Worm (Caenorhabditis elegans) whole organism, L4 larva: ENCODE data around the gene lin-31.

ENCODE experiments used
- F49E8.2 ChIP-seq: sonication (generic microtip); optimal IDR thresholded peaks from 2 replicates; lab custom pipeline; 2016; ENCODE audit warnings: missing compliant biosample characterization, mild to moderate bottlenecking, missing genetic modification characterization, borderline replicate concordance
- T26A8.4 ChIP-seq: fragments of 200-800 bp; sonication (Bioruptor generic); IDR thresholded peaks from 2 replicates; pipeline ENCODE4 v1.3.6; 2022; ENCODE audit warnings: missing genetic modification characterization, missing compliant biosample characterization
- Y105C5A.15 ChIP-seq: fragments of 200-800 bp; sonication (Bioruptor generic); IDR thresholded peaks from 2 replicates; pipeline ENCODE4 v1.3.6; 2022; ENCODE audit warnings: missing genetic modification characterization, missing compliant biosample characterization
- Y48G9A.11 ChIP-seq: fragments of 200-800 bp; sonication (Bioruptor generic); IDR thresholded peaks from 2 replicates; pipeline ENCODE4 v1.3.6; 2022; ENCODE audit warnings: missing genetic modification reagents, missing genetic modification characterization, missing compliant biosample characterization
- Y75B8A.6 ChIP-seq: fragments of 200-800 bp; sonication (Bioruptor generic); IDR thresholded peaks from 2 replicates; pipeline ENCODE4 v1.3.6; 2022; ENCODE audit warnings: missing genetic modification reagents, missing genetic modification characterization, missing compliant biosample characterization
- aha-1 ChIP-seq: fragments of 150-350 bp; peaks from one replicate; lab custom pipeline; 2014; ENCODE audit warnings: missing biosample characterization, missing genetic modification characterization
- aly-2 ChIP-seq: sonication (generic microtip); optimal IDR thresholded peaks from 2 replicates; lab custom pipeline; 2018; ENCODE audit warnings: missing biosample characterization, missing genetic modification characterization
- ama-1 ChIP-seq: fragments of 150-350 bp; optimal IDR thresholded peaks from 2 replicates; lab custom pipeline; 2014; ENCODE audit warnings: inconsistent platforms, mixed read lengths
- arid-1 ChIP-seq: fragments of 200-800 bp; sonication (Bioruptor generic); conservative IDR thresholded peaks from 2 replicates; pipeline ENCODE4 v1.3.6; 2022; ENCODE audit warnings: missing genetic modification reagents, missing genetic modification characterization, missing compliant biosample characterization
- ceh-32 ChIP-seq: sonication (generic microtip); optimal IDR thresholded peaks from 2 replicates; lab custom pipeline; 2016; ENCODE audit warnings: mild to moderate bottlenecking, missing genetic modification characterization, missing compliant biosample characterization; ENCODE audit not compliant: poor library complexity
- cey-2 ChIP-seq: sonication (generic microtip); optimal IDR thresholded peaks from 3 replicates; lab custom pipeline; 2017; ENCODE audit warnings: missing genetic modification characterization, mild to moderate bottlenecking, missing compliant biosample characterization, antibody characterized with exemption, borderline replicate concordance; ENCODE audit not compliant: insufficient read depth
- ctbp-1 ChIP-seq: fragments of 200-800 bp; sonication (Bioruptor generic); IDR thresholded peaks from 2 replicates; pipeline ENCODE4 v1.3.6; 2022; ENCODE audit warnings: missing genetic modification reagents, missing genetic modification characterization, missing compliant biosample characterization
- daf-12 ChIP-seq: fragments of 150-350 bp; optimal IDR thresholded peaks from 2 replicates; lab custom pipeline; 2014; ENCODE audit warnings: missing biosample characterization, missing genetic modification reagents, missing genetic modification characterization
- daf-16 ChIP-seq, 3 experiments: sonication (generic microtip); optimal IDR thresholded peaks; 2 replicates each; lab custom pipeline; 2016 to 2017; ENCODE audit warnings: missing genetic modification characterization in 3 of 3, missing genetic modification reagents in 3 of 3, mild to moderate bottlenecking in 2 of 3, missing compliant biosample characterization in 2 of 3, missing biosample characterization in 1 of 3, moderate library complexity in 1 of 3
- daf-8 ChIP-seq: fragments of 200-800 bp; sonication (Bioruptor generic); IDR thresholded peaks from 2 replicates; pipeline ENCODE4 v1.3.6; 2022; ENCODE audit warnings: missing genetic modification characterization, missing compliant biosample characterization
- dmd-6 ChIP-seq: fragments of 200-800 bp; sonication (Bioruptor generic); IDR thresholded peaks from 2 replicates; pipeline ENCODE4 v1.3.6; 2022; ENCODE audit warnings: missing genetic modification reagents, missing genetic modification characterization, missing compliant biosample characterization
- dve-1 ChIP-seq: sonication (generic microtip); optimal IDR thresholded peaks from 2 replicates; lab custom pipeline; 2017; ENCODE audit warnings: antibody characterized with exemption, mild to moderate bottlenecking, missing genetic modification characterization, missing compliant biosample characterization; ENCODE audit not compliant: insufficient read depth
- fkh-10 ChIP-seq: fragments of 150-350 bp; optimal IDR thresholded peaks from 2 replicates; lab custom pipeline; 2014; ENCODE audit warnings: missing biosample characterization, missing genetic modification reagents, missing genetic modification characterization
- fos-1 ChIP-seq: fragments of 150-350 bp; optimal IDR thresholded peaks from 2 replicates; lab custom pipeline; 2014; ENCODE audit warnings: missing biosample characterization, missing genetic modification characterization
- hif-1 ChIP-seq, 2 experiments: sonication (generic microtip); optimal IDR thresholded peaks; 2 replicates each; lab custom pipeline; 2016 to 2017; ENCODE audit warnings: missing compliant biosample characterization in 2 of 2, missing genetic modification characterization in 2 of 2, missing genetic modification reagents in 2 of 2, missing genotype in 2 of 2, mild to moderate bottlenecking in 1 of 2
- hlh-11 ChIP-seq: fragments of 200-800 bp; sonication (Bioruptor generic); optimal IDR thresholded peaks from 2 replicates; lab custom pipeline; 2018; ENCODE audit warnings: mild to moderate bottlenecking, missing genetic modification characterization, missing compliant biosample characterization
- hlh-30 ChIP-seq: sonication (generic microtip); optimal IDR thresholded peaks from 2 replicates; lab custom pipeline; 2017; ENCODE audit warnings: antibody characterized with exemption, mild to moderate bottlenecking, missing genetic modification characterization, missing compliant biosample characterization; ENCODE audit not compliant: insufficient read depth
- hmg-1.1 ChIP-seq: fragments of 200-800 bp; sonication (Bioruptor generic); IDR thresholded peaks from 2 replicates; pipeline ENCODE4 v1.3.6; 2022; ENCODE audit warnings: missing genetic modification reagents, missing genetic modification characterization, missing compliant biosample characterization
- lin-13 ChIP-seq: fragments of 150-350 bp; optimal IDR thresholded peaks from 2 replicates; lab custom pipeline; 2014; ENCODE audit warnings: missing biosample characterization, missing genetic modification reagents, missing genetic modification characterization
- lsy-2 ChIP-seq, 2 experiments: fragments of 150-350 bp in 1 of 2; sonication (generic microtip) in 1 of 2; optimal IDR thresholded peaks; 2 replicates each; lab custom pipeline; 2014 to 2017; ENCODE audit warnings: missing biosample characterization in 2 of 2, missing genetic modification characterization in 2 of 2
- madf-9 ChIP-seq: fragments of 200-800 bp; sonication (Bioruptor generic); conservative IDR thresholded peaks from 2 replicates; pipeline ENCODE4 v1.3.6; 2022; ENCODE audit warnings: missing genetic modification reagents, missing genetic modification characterization, missing compliant biosample characterization
- mdl-1 ChIP-seq, 2 experiments: fragments of 150-350 bp in 1 of 2; sonication (generic microtip) in 1 of 2; optimal IDR thresholded peaks; 2 replicates each; lab custom pipeline; 2014 to 2017; ENCODE audit warnings: missing biosample characterization in 2 of 2, missing genetic modification characterization in 2 of 2
- mep-1 ChIP-seq: fragments of 150-350 bp; sonication (generic microtip); optimal IDR thresholded peaks from 3 replicates; lab custom pipeline; 2014; ENCODE audit warnings: missing biosample characterization, missing genetic modification characterization
- mxl-3 ChIP-seq: fragments of 200-800 bp; sonication (Bioruptor generic); optimal IDR thresholded peaks from 2 replicates; lab custom pipeline; 2018; ENCODE audit warnings: mild to moderate bottlenecking, missing genetic modification characterization, missing compliant biosample characterization
- nhr-11 ChIP-seq: fragments of 150-350 bp; optimal IDR thresholded peaks from 2 replicates; lab custom pipeline; 2014; ENCODE audit warnings: missing biosample characterization, missing genetic modification characterization
- nhr-25 ChIP-seq: sonication (generic microtip); optimal IDR thresholded peaks from 2 replicates; lab custom pipeline; 2017; ENCODE audit warnings: missing genetic modification characterization, mild to moderate bottlenecking, missing compliant biosample characterization, antibody characterized with exemption, moderate library complexity, borderline replicate concordance; ENCODE audit not compliant: insufficient read depth
- nhr-28 ChIP-seq: fragments of 150-350 bp; optimal IDR thresholded peaks from 2 replicates; lab custom pipeline; 2014; ENCODE audit warnings: missing biosample characterization, missing genetic modification characterization
- nhr-48 ChIP-seq: sonication (generic microtip); optimal IDR thresholded peaks from 2 replicates; lab custom pipeline; 2016; ENCODE audit warnings: mild to moderate bottlenecking, missing genetic modification characterization, missing compliant biosample characterization
- nhr-6 ChIP-seq: fragments of 150-350 bp; optimal IDR thresholded peaks from 2 replicates; lab custom pipeline; 2014; ENCODE audit warnings: missing biosample characterization, missing genetic modification characterization
- nhr-76 ChIP-seq: fragments of 150-350 bp; optimal IDR thresholded peaks from 2 replicates; lab custom pipeline; 2014; ENCODE audit warnings: missing biosample characterization, missing genetic modification characterization
- nhr-77 ChIP-seq: fragments of 150-350 bp; optimal IDR thresholded peaks from 2 replicates; lab custom pipeline; 2014; ENCODE audit warnings: missing biosample characterization, missing genetic modification characterization
- pqm-1 ChIP-seq: sonication (generic microtip); optimal IDR thresholded peaks from 2 replicates; lab custom pipeline; 2017; ENCODE audit warnings: missing biosample characterization, missing genetic modification characterization
- spr-3 ChIP-seq: fragments of 200-800 bp; sonication (Bioruptor generic); optimal IDR thresholded peaks from 2 replicates; lab custom pipeline; 2018; ENCODE audit warnings: mild to moderate bottlenecking, missing genetic modification characterization, missing compliant biosample characterization
- tra-1 ChIP-seq: fragments of 200-800 bp; sonication (Bioruptor generic); IDR thresholded peaks from 2 replicates; pipeline ENCODE4 v1.3.6; 2022; ENCODE audit warnings: missing genetic modification reagents, missing genetic modification characterization, missing compliant biosample characterization
- unc-39 ChIP-seq: sonication (generic microtip); optimal IDR thresholded peaks from 2 replicates; lab custom pipeline; 2017; ENCODE audit warnings: missing biosample characterization, missing genetic modification characterization
- vab-7 ChIP-seq: fragments of 200-800 bp; sonication (Bioruptor generic); IDR thresholded peaks from 2 replicates; pipeline ENCODE4 v1.3.6; 2022; ENCODE audit warnings: missing genetic modification reagents, missing genetic modification characterization, missing compliant biosample characterization
- zfp-2 ChIP-seq: sonication (generic microtip); optimal IDR thresholded peaks from 2 replicates; lab custom pipeline; 2016; ENCODE audit warnings: mild to moderate bottlenecking, missing genetic modification characterization, missing compliant biosample characterization
- zfp-3 ChIP-seq: fragments of 200-800 bp; sonication (Bioruptor generic); conservative IDR thresholded peaks from 2 replicates; pipeline ENCODE4 v1.3.6; 2022; ENCODE audit warnings: missing genetic modification reagents, missing genetic modification characterization, missing compliant biosample characterization
- ztf-11 ChIP-seq: fragments of 150-350 bp; optimal IDR thresholded peaks from 2 replicates; lab custom pipeline; 2014; ENCODE audit warnings: missing biosample characterization, missing genetic modification characterization

Gene lin-31

ce11 chrII:3948507-3948906, 33.8 kb upstream of the lin-31 start:
- TF ChIP-seq aha-1 (peak; percentile 9), mep-1 (tag; lab: Kevin White, UChicago) (no peak), arid-1 (GFP tag; lab: Robert Waterston, UW) (no peak)

DNA sequence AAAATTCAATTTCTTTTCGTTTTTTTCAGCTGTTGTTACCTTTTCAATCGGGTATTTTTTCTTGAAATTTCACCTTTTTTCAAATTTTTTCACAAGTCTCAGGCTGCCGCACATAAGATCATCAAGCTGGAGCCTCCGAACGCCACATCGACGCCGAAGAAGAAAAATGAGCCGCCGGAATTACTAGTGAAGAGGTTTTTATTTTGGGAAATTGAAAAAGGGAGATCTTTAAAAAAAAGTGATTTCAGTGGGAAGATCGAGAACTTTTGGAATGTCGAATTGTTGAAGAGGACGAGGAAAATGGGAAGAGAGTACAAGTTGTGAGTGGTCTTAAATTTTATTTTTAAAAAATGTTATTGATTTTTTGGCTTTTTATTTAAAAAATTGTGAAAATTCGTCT, 32.3 kb upstream of the lin-31 start, which contains the start of gene sea-2:
TSS of gene sea-2 (plus strand) at position 301 of the 400 bp plus-strand sequence.
- TF ChIP-seq lsy-2 (tag; optimal IDR thresholded peaks at IDR 0.05; lab: Kevin White, UChicago) (no peak), aha-1 (peak; percentile 23)

DNA sequence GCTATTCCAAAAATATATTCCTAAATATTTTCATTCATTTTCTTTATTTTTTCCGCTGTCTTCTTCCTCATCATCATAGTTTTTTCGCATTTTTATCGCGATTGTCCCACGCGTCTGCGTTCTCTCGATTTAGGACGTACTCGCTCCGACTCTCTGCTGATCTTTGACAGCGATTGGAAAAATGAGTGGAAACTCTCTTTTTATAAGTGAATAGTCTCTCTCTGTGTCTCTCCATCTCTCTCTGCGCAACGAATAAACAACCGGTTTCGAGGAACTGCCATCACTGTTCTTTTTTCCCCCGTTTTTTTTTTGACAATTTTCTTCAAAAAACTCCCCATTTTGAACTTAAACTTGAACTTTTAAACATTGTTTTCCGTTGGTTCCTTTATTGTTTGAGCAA, 31.0 kb upstream of the lin-31 start:
- TF ChIP-seq nhr-28 (tag; lab: Kevin White, UChicago) (peak; percentile 64), mdl-1 (tag; optimal IDR thresholded peaks at IDR 0.05; lab: Kevin White, UChicago) (peak in 1 of 2 experiments; percentile 20), Y75B8A.6 (GFP tag; lab: Robert Waterston, UW) (no peak), madf-9 (0 out of 2 replicates have a peak, but pooled peaks have one; percentile 2), nhr-48 (peak; percentile 60), lsy-2 (tag; optimal IDR thresholded peaks at IDR 0.05; lab: Kevin White, UChicago) (peak in 1 of 2 experiments; percentile 41), tra-1 (GFP tag; lab: Robert Waterston, UW) (0 out of 2 replicates have a peak, but pooled peaks have one; percentile 36), dmd-6 (GFP tag; lab: Robert Waterston, UW) (peak; percentile 34; the same call in 1 of the 2 replicates), ceh-32 (tag; lab: Kevin White, UChicago) (no peak), hlh-30 (tag; lab: Kevin White, UChicago) (peak; percentile 8), lin-13 (no peak), ama-1 (lab: Kevin White, UChicago) (peak; percentile 15), fkh-10 (no peak), hmg-1.1 (GFP tag; lab: Robert Waterston, UW) (peak; percentile 41; the same call in 1 of the 2 replicates), nhr-25 (peak; percentile 34), vab-7 (no peak), dve-1 (tag; lab: Kevin White, UChicago) (peak; percentile 48), nhr-77 (tag; lab: Kevin White, UChicago) (peak; percentile 45), T26A8.4 (GFP tag; lab: Robert Waterston, UW) (no peak), aly-2 (tag; lab: Kevin White, UChicago) (no peak), unc-39 (tag; lab: Kevin White, UChicago) (no peak), zfp-3 (GFP tag; lab: Robert Waterston, UW) (no peak), hif-1 (tag; optimal IDR thresholded peaks at IDR 0.05; lab: Kevin White, UChicago) (no peak), daf-12 (tag; lab: Kevin White, UChicago) (no peak), daf-16 (GFP tag; optimal IDR thresholded peaks at IDR 0.05; lab: Kevin White, UChicago) (no peak), daf-16 (tag; optimal IDR thresholded peaks at IDR 0.05; lab: Kevin White, UChicago) (peak; percentile 5), F49E8.2 (no peak), hlh-11 (peak; percentile 62), mxl-3 (no peak), Y105C5A.15 (no peak), mep-1 (tag; lab: Kevin White, UChicago) (peak; percentile 28), daf-8 (no peak)

- TF ChIP-seq dve-1 (tag; lab: Kevin White, UChicago) (peak; percentile 61), zfp-2 (tag; lab: Kevin White, UChicago) (no peak), nhr-11 (tag; lab: Kevin White, UChicago) (peak; percentile 49), aha-1 (peak; percentile 45), ctbp-1 (no peak), lsy-2 (tag; optimal IDR thresholded peaks at IDR 0.05; lab: Kevin White, UChicago) (no peak), daf-12 (tag; lab: Kevin White, UChicago) (no peak), daf-16 (GFP tag; optimal IDR thresholded peaks at IDR 0.05; lab: Kevin White, UChicago) (no peak), daf-16 (tag; optimal IDR thresholded peaks at IDR 0.05; lab: Kevin White, UChicago) (peak; percentile 72), nhr-77 (tag; lab: Kevin White, UChicago) (peak; percentile 30), ztf-11 (no peak), nhr-6 (no peak), ceh-32 (tag; lab: Kevin White, UChicago) (no peak), fos-1 (tag; lab: Kevin White, UChicago) (no peak), Y48G9A.11 (no peak), pqm-1 (tag; lab: Kevin White, UChicago) (no peak), nhr-76 (no peak), spr-3 (GFP tag; lab: Kevin White, UChicago) (no peak), nhr-28 (tag; lab: Kevin White, UChicago) (peak; percentile 73), daf-8 (no peak), cey-2 (tag; lab: Kevin White, UChicago) (no peak), nhr-25 (peak; percentile 49)
Observed at ce11 chrII:3952368-3952767, 30.0 kb upstream of the lin-31 start.
